Worm (Caenorhabditis elegans) whole organism, L4 larva: ENCODE results near the gene stg-1.

Experiments
- D1046.2 ChIP-seq: fragments of 200-800 bp; sonication (Bioruptor generic); IDR thresholded peaks from 2 replicates; pipeline ENCODE4 v1.3.6; 2022; ENCODE audit warnings: missing genetic modification characterization, missing compliant biosample characterization
- Y48G9A.11 ChIP-seq: fragments of 200-800 bp; sonication (Bioruptor generic); IDR thresholded peaks from 2 replicates; pipeline ENCODE4 v1.3.6; 2022; ENCODE audit warnings: missing genetic modification reagents, missing genetic modification characterization, missing compliant biosample characterization
- Y5F2A.4 ChIP-seq: fragments of 200-800 bp; sonication (Bioruptor generic); optimal IDR thresholded peaks from 2 replicates; lab custom pipeline; 2018; ENCODE audit warnings: mild to moderate bottlenecking, missing genetic modification characterization, missing compliant biosample characterization
- ZK546.5 ChIP-seq, 2 experiments: sonication (generic microtip); optimal IDR thresholded peaks; 2 replicates each; lab custom pipeline; 2017; ENCODE audit warnings: missing biosample characterization in 2 of 2, missing genetic modification characterization in 2 of 2
- aha-1 ChIP-seq: fragments of 150-350 bp; peaks from one replicate; lab custom pipeline; 2014; ENCODE audit warnings: missing biosample characterization, missing genetic modification characterization
- aly-2 ChIP-seq: sonication (generic microtip); optimal IDR thresholded peaks from 2 replicates; lab custom pipeline; 2018; ENCODE audit warnings: missing biosample characterization, missing genetic modification characterization
- ceh-20 ChIP-seq: fragments of 200-800 bp; sonication (Bioruptor generic); IDR thresholded peaks from 2 replicates; pipeline ENCODE4 v1.3.6; 2022; ENCODE audit warnings: missing genetic modification reagents, missing genetic modification characterization, missing compliant biosample characterization
- ceh-32 ChIP-seq: sonication (generic microtip); optimal IDR thresholded peaks from 2 replicates; lab custom pipeline; 2016; ENCODE audit warnings: mild to moderate bottlenecking, missing genetic modification characterization, missing compliant biosample characterization; ENCODE audit not compliant: poor library complexity
- ceh-44 ChIP-seq: fragments of 200-800 bp; sonication (Bioruptor generic); IDR thresholded peaks from 2 replicates; pipeline ENCODE4 v1.3.6; 2022; ENCODE audit warnings: missing genetic modification reagents, missing genetic modification characterization, missing compliant biosample characterization
- ceh-82 ChIP-seq: sonication (generic microtip); optimal IDR thresholded peaks from 2 replicates; lab custom pipeline; 2017; ENCODE audit warnings: missing biosample characterization, missing genetic modification characterization
- ces-1 ChIP-seq: fragments of 150-350 bp; sonication (generic microtip); optimal IDR thresholded peaks from 4 replicates; lab custom pipeline; 2014; ENCODE audit warnings: missing biosample characterization, missing genetic modification reagents, missing genetic modification characterization
- daf-16 ChIP-seq, 3 experiments: sonication (generic microtip); optimal IDR thresholded peaks; 2 replicates each; lab custom pipeline; 2016 to 2017; ENCODE audit warnings: missing genetic modification characterization in 3 of 3, missing genetic modification reagents in 3 of 3, mild to moderate bottlenecking in 2 of 3, missing compliant biosample characterization in 2 of 3, missing biosample characterization in 1 of 3, moderate library complexity in 1 of 3
- dmd-6 ChIP-seq: fragments of 200-800 bp; sonication (Bioruptor generic); IDR thresholded peaks from 2 replicates; pipeline ENCODE4 v1.3.6; 2022; ENCODE audit warnings: missing genetic modification reagents, missing genetic modification characterization, missing compliant biosample characterization
- dve-1 ChIP-seq: sonication (generic microtip); optimal IDR thresholded peaks from 2 replicates; lab custom pipeline; 2017; ENCODE audit warnings: antibody characterized with exemption, mild to moderate bottlenecking, missing genetic modification characterization, missing compliant biosample characterization; ENCODE audit not compliant: insufficient read depth
- egl-27 ChIP-seq: sonication (generic microtip); optimal IDR thresholded peaks from 3 replicates; lab custom pipeline; 2017; ENCODE audit warnings: missing biosample characterization, missing genetic modification reagents, missing genetic modification characterization
- fkh-10 ChIP-seq: fragments of 150-350 bp; optimal IDR thresholded peaks from 2 replicates; lab custom pipeline; 2014; ENCODE audit warnings: missing biosample characterization, missing genetic modification reagents, missing genetic modification characterization
- hlh-11 ChIP-seq: fragments of 200-800 bp; sonication (Bioruptor generic); optimal IDR thresholded peaks from 2 replicates; lab custom pipeline; 2018; ENCODE audit warnings: mild to moderate bottlenecking, missing genetic modification characterization, missing compliant biosample characterization
- hlh-30 ChIP-seq: sonication (generic microtip); optimal IDR thresholded peaks from 2 replicates; lab custom pipeline; 2017; ENCODE audit warnings: antibody characterized with exemption, mild to moderate bottlenecking, missing genetic modification characterization, missing compliant biosample characterization; ENCODE audit not compliant: insufficient read depth
- jun-1 ChIP-seq: fragments of 150-350 bp; optimal IDR thresholded peaks from 2 replicates; lab custom pipeline; 2014; ENCODE audit warnings: missing biosample characterization, missing genetic modification reagents, missing genetic modification characterization
- lim-7 ChIP-seq: fragments of 200-800 bp; sonication (Bioruptor generic); IDR thresholded peaks from 2 replicates; pipeline ENCODE4 v1.3.6; 2022; ENCODE audit warnings: missing genetic modification characterization, missing compliant biosample characterization
- lir-3 ChIP-seq: sonication (generic microtip); optimal IDR thresholded peaks from 2 replicates; lab custom pipeline; 2016; ENCODE audit warnings: mild to moderate bottlenecking, missing genetic modification characterization, missing compliant biosample characterization
- madf-5 ChIP-seq, 2 experiments: fragments of 200-800 bp; sonication (Bioruptor generic); IDR thresholded peaks; 2 replicates each; pipeline ENCODE4 v1.3.6; 2022; ENCODE audit warnings: missing compliant biosample characterization in 2 of 2, missing genetic modification characterization in 2 of 2
- mdt-29 ChIP-seq: fragments of 200-800 bp; sonication (Bioruptor generic); IDR thresholded peaks from 2 replicates; pipeline ENCODE4 v1.3.6; 2022; ENCODE audit warnings: missing genetic modification reagents, missing genetic modification characterization, missing compliant biosample characterization
- mep-1 ChIP-seq: fragments of 150-350 bp; sonication (generic microtip); optimal IDR thresholded peaks from 3 replicates; lab custom pipeline; 2014; ENCODE audit warnings: missing biosample characterization, missing genetic modification characterization
- mes-2 ChIP-seq: sonication (generic microtip); optimal IDR thresholded peaks from 2 replicates; lab custom pipeline; 2016; ENCODE audit warnings: missing genotype, mild to moderate bottlenecking, missing genetic modification characterization, missing compliant biosample characterization; ENCODE audit not compliant: poor library complexity, severe bottlenecking
- nhr-11 ChIP-seq: fragments of 150-350 bp; optimal IDR thresholded peaks from 2 replicates; lab custom pipeline; 2014; ENCODE audit warnings: missing biosample characterization, missing genetic modification characterization
- nhr-28 ChIP-seq: fragments of 150-350 bp; optimal IDR thresholded peaks from 2 replicates; lab custom pipeline; 2014; ENCODE audit warnings: missing biosample characterization, missing genetic modification characterization
- nhr-41 ChIP-seq: fragments of 200-800 bp; sonication (Bioruptor generic); IDR thresholded peaks from 2 replicates; pipeline ENCODE4 v1.3.6; 2022; ENCODE audit warnings: missing genetic modification reagents, missing genetic modification characterization, missing compliant biosample characterization
- nhr-42 ChIP-seq: fragments of 200-800 bp; sonication (Bioruptor generic); IDR thresholded peaks from 2 replicates; pipeline ENCODE4 v1.3.6; 2022; ENCODE audit warnings: missing genetic modification characterization, missing compliant biosample characterization
- pha-4 ChIP-seq, 2 experiments: fragments of 150-350 bp in 1 of 2; fragments of 200-800 bp in 1 of 2; sonication (Bioruptor generic) in 1 of 2; IDR thresholded peaks in 1 of 2; optimal IDR thresholded peaks in 1 of 2; 2 replicates each; pipeline versions ENCODE4 v1.3.6 to Lab custom; 2014 to 2022; ENCODE audit warnings: missing genetic modification characterization in 2 of 2, missing genetic modification reagents in 2 of 2, missing biosample characterization in 1 of 2, missing compliant biosample characterization in 1 of 2
- rbr-2 ChIP-seq: sonication (generic microtip); optimal IDR thresholded peaks from 2 replicates; lab custom pipeline; 2016; ENCODE audit warnings: missing genotype, missing genetic modification characterization, missing compliant biosample characterization
- unc-130 ChIP-seq: sonication (generic microtip); optimal IDR thresholded peaks from 2 replicates; lab custom pipeline; 2016; ENCODE audit warnings: missing genetic modification reagents, missing genetic modification characterization, missing compliant biosample characterization
- unc-39 ChIP-seq: sonication (generic microtip); optimal IDR thresholded peaks from 2 replicates; lab custom pipeline; 2017; ENCODE audit warnings: missing biosample characterization, missing genetic modification characterization
- unc-62 ChIP-seq, 3 experiments: fragments of 150-350 bp in 1 of 3; sonication (generic microtip); optimal IDR thresholded peaks in 2 of 3; peaks in 1 of 3; 1 replicate in 1 of 3; 2 replicates in 2 of 3; lab custom pipeline; 2014 to 2017; ENCODE audit warnings: missing biosample characterization in 3 of 3, missing genetic modification characterization in 3 of 3, missing genetic modification reagents in 3 of 3, missing genotype in 1 of 3
- vab-7 ChIP-seq: fragments of 200-800 bp; sonication (Bioruptor generic); IDR thresholded peaks from 2 replicates; pipeline ENCODE4 v1.3.6; 2022; ENCODE audit warnings: missing genetic modification reagents, missing genetic modification characterization, missing compliant biosample characterization
- ztf-11 ChIP-seq: fragments of 150-350 bp; optimal IDR thresholded peaks from 2 replicates; lab custom pipeline; 2014; ENCODE audit warnings: missing biosample characterization, missing genetic modification characterization

Gene stg-1

DNA sequence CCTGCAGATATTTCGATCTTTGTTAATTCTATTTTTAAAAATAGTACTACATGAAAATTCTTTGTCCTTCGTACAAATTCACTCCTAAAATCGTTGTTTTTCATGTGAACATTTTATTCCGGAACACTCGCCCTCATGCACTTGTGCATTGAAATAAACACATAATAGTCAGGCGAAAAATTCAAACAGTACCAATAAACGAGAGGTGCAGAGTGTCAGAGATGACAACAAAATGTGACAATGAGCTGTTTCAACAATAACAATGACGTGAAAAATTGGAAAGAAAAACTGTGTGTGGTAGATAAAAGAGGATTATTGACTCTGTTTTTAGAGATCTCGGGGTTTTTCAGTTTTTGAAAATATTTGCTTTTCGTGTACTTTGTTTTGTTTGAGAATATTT lies 32.3 kb downstream of the stg-1 start, which contains the start of gene F52H3.6 (continued):
- TF ChIP-seq pha-4 (GFP tag; IDR thresholded peaks at IDR 0.05; lab: Robert Waterston, UW), result no peak
- peak; percentile 17 for TF ChIP-seq pha-4 (tag; optimal IDR thresholded peaks at IDR 0.05; lab: Kevin White, UChicago)
- no peak for TF ChIP-seq egl-27 (tag; lab: Kevin White, UChicago)
- no peak for TF ChIP-seq rbr-2 (tag; lab: Kevin White, UChicago)
- no peak for TF ChIP-seq nhr-42 (GFP tag; lab: Robert Waterston, UW)
- peak; percentile 9 for TF ChIP-seq nhr-28 (tag; lab: Kevin White, UChicago)
- no peak for TF ChIP-seq aha-1 (tag; lab: Kevin White, UChicago)
- TF ChIP-seq D1046.2 (GFP tag; lab: Robert Waterston, UW), result no peak
- TF ChIP-seq hlh-11 (tag; lab: Kevin White, UChicago), result peak; percentile 55
- TF ChIP-seq dve-1 (tag; lab: Kevin White, UChicago), result peak; percentile 57
- TF ChIP-seq dmd-6 (GFP tag; lab: Robert Waterston, UW), result 0 out of 2 replicates have a peak, but pooled peaks have one; percentile 6
- no peak for TF ChIP-seq vab-7 (GFP tag; lab: Robert Waterston, UW)

DNA sequence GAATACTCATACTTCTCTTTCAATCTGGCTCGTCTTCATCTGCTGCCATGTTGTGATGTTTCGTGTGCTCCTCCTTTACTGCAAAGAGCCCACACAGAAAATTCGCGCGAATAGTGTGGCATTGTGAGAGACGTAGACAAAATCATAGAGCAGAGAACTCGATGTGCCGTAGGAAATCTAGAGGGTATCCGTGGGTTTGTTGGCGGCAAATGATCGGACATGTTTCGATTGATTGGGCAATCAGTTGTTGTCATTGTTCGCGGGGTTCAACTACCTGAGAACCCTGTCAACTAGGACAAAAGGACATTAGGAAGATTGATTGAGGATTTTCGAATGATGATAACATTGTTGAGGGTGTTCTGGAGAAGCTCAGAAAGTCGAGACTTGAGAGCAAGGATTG lies 35.4 kb downstream of the stg-1 start:
- TF ChIP-seq ZK546.5 (tag; optimal IDR thresholded peaks at IDR 0.05; lab: Kevin White, UChicago), result no peak
- no peak for TF ChIP-seq ztf-11
- peak; percentile 45 for TF ChIP-seq aha-1 (tag; lab: Kevin White, UChicago)
- no peak for TF ChIP-seq nhr-41 (GFP tag; lab: Robert Waterston, UW)
- TF ChIP-seq lir-3 (tag; lab: Kevin White, UChicago), result no peak
- no peak for TF ChIP-seq mdt-29 (GFP tag; lab: Robert Waterston, UW)
- peak; percentile 25 for TF ChIP-seq nhr-11 (tag; lab: Kevin White, UChicago)
- no peak for TF ChIP-seq ceh-44
- TF ChIP-seq ceh-32 (tag; lab: Kevin White, UChicago), result no peak
- peak in 1 of 2 experiments; percentile 13 for TF ChIP-seq unc-62 (GFP tag; optimal IDR thresholded peaks at IDR 0.05 in 1 of 2; lab: Kevin White, UChicago)
- no peak for TF ChIP-seq unc-62 (tag; optimal IDR thresholded peaks at IDR 0.05; lab: Kevin White, UChicago)
- no peak for TF ChIP-seq hlh-11 (tag; lab: Kevin White, UChicago)
- no peak for TF ChIP-seq Y5F2A.4
- TF ChIP-seq aly-2, result no peak

DNA sequence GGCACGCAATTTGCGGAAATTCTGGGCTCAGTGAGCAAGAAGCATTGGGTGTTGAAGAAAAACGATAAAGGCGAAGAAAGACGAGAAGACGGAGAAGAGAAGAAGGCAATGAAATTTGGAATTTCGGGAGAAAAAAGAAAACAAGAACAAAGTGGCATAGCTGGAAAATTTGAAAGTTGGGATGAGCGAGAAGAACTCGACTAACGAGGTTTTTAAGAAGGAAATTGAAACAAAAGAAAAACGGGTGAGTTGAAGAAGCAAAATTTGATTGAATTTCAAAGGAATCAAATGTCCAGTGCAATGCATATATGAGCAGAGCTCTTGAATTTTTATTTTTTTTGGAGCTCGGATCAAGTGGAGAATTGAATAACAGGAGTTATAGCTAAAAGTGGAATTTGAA lies 38.7 kb downstream of the stg-1 start:
- TF ChIP-seq unc-130 (GFP tag; lab: Kevin White, UChicago), result no peak
- no peak for TF ChIP-seq Y48G9A.11 (GFP tag; lab: Robert Waterston, UW)
- TF ChIP-seq lim-7 (GFP tag; lab: Robert Waterston, UW), result no peak
- peak; percentile 9 for TF ChIP-seq ces-1 (GFP tag; lab: Kevin White, UChicago)
- no peak for TF ChIP-seq nhr-11 (tag; lab: Kevin White, UChicago)
- no peak for TF ChIP-seq mep-1 (tag; lab: Kevin White, UChicago)
- no peak for TF ChIP-seq mes-2 (tag; lab: Kevin White, UChicago)
- no peak for TF ChIP-seq ceh-82 (tag; lab: Kevin White, UChicago)
- no peak for TF ChIP-seq unc-39 (tag; lab: Kevin White, UChicago)
- TF ChIP-seq jun-1 (tag; lab: Kevin White, UChicago), result no peak
- TF ChIP-seq ceh-20, result no peak
- TF ChIP-seq daf-16 (GFP tag; optimal IDR thresholded peaks at IDR 0.05; lab: Kevin White, UChicago), result no peak
- TF ChIP-seq daf-16 (tag; optimal IDR thresholded peaks at IDR 0.05; lab: Kevin White, UChicago), result no peak
- TF ChIP-seq fkh-10 (GFP tag; lab: Kevin White, UChicago), result peak; percentile 44
- TF ChIP-seq hlh-30 (tag; lab: Kevin White, UChicago), result no peak
- no peak for TF ChIP-seq madf-5 (GFP tag; IDR thresholded peaks at IDR 0.05; lab: Robert Waterston, UW)
